Fruit fly (Drosophila melanogaster) Kc167 (cell line): ENCODE data around the gene CG32365.

Experiments used
- Myc ChIP-seq: fragments of >200 bp; optimal IDR thresholded peaks from 2 replicates; lab custom pipeline; 2017; ENCODE audit warnings: missing external identifiers
- Sin3A ChIP-seq: fragments of >200 bp; optimal IDR thresholded peaks from 2 replicates; lab custom pipeline; 2018; ENCODE audit warnings: missing external identifiers
- h ChIP-seq: fragments of >200 bp; optimal IDR thresholded peaks from 3 replicates; lab custom pipeline; 2018; ENCODE audit warnings: missing external identifiers
- insv ChIP-seq: fragments of >200 bp; optimal IDR thresholded peaks from 3 replicates; lab custom pipeline; 2018; ENCODE audit warnings: missing external identifiers
- psq ChIP-seq: fragments of >200 bp; optimal IDR thresholded peaks from 2 replicates; lab custom pipeline; 2017; ENCODE audit warnings: missing external identifiers
- ttk ChIP-seq: sonication (Bioruptor generic); optimal IDR thresholded peaks from 2 replicates; lab custom pipeline; 2017; ENCODE audit warnings: missing external identifiers

Gene CG32365

dm6 chr3L:7868581-7869236, at the start of gene CG32365:
TSS of gene CG32365 (plus strand) at chr3L:7869042.
- TF ChIP-seq Sin3A (lab: Kevin White, UChicago), result no peak
- no peak for TF ChIP-seq Myc
- no peak for TF ChIP-seq psq
- no peak for TF ChIP-seq h
- no peak for TF ChIP-seq ttk (lab: Kevin White, UChicago)
- no peak for TF ChIP-seq insv (lab: Kevin White, UChicago)

dm6 chr3L:7820236-7820635, 48.6 kb upstream of the CG32365 start:
- TF ChIP-seq ttk (lab: Kevin White, UChicago) (no peak), psq (no peak), Myc (no peak), insv (lab: Kevin White, UChicago) (no peak), Sin3A (lab: Kevin White, UChicago) (no peak), h (no peak)

dm6 chr3L:7821169-7821568, 47.7 kb upstream of the CG32365 start:
- TF ChIP-seq psq, result no peak
- no peak for TF ChIP-seq insv (lab: Kevin White, UChicago)
- no peak for TF ChIP-seq Myc
- TF ChIP-seq h, result no peak
- TF ChIP-seq ttk (lab: Kevin White, UChicago), result no peak
- no peak for TF ChIP-seq Sin3A (lab: Kevin White, UChicago)

- TF ChIP-seq psq (no peak), insv (lab: Kevin White, UChicago) (no peak), ttk (lab: Kevin White, UChicago) (no peak), h (no peak), Sin3A (lab: Kevin White, UChicago) (no peak), Myc (no peak)
These were observed 46.9 kb upstream of the CG32365 start for dm6 chr3L:7821615-7822574.

- TF ChIP-seq psq, result no peak
- no peak for TF ChIP-seq Sin3A (lab: Kevin White, UChicago)
- TF ChIP-seq insv (lab: Kevin White, UChicago), result no peak
- no peak for TF ChIP-seq h
- TF ChIP-seq ttk (lab: Kevin White, UChicago), result no peak
- TF ChIP-seq Myc, result no peak
These were observed 45.6 kb upstream of the CG32365 start for dm6 chr3L:7823198-7823597.

dm6 chr3L:7826187-7826586, 42.7 kb upstream of the CG32365 start:
- TF ChIP-seq Myc, result no peak
- no peak for TF ChIP-seq h

- no peak for TF ChIP-seq ttk (lab: Kevin White, UChicago)
- no peak for TF ChIP-seq Myc
- no peak for TF ChIP-seq psq
- TF ChIP-seq insv (lab: Kevin White, UChicago), result no peak
- TF ChIP-seq h, result no peak
- TF ChIP-seq Sin3A (lab: Kevin White, UChicago), result no peak
These were observed 42.1 kb upstream of the CG32365 start for dm6 chr3L:7826727-7827126.

- TF ChIP-seq Sin3A (lab: Kevin White, UChicago), result no peak
- no peak for TF ChIP-seq ttk (lab: Kevin White, UChicago)
- TF ChIP-seq h, result no peak
- no peak for TF ChIP-seq psq
- no peak for TF ChIP-seq insv (lab: Kevin White, UChicago)
- no peak for TF ChIP-seq Myc
These were observed 40.9 kb upstream of the CG32365 start for dm6 chr3L:7827841-7828501.

dm6 chr3L:7829609-7830008, 39.2 kb upstream of the CG32365 start:
- TF ChIP-seq insv (lab: Kevin White, UChicago), result no peak
- no peak for TF ChIP-seq h
- TF ChIP-seq Myc, result no peak
- TF ChIP-seq ttk (lab: Kevin White, UChicago), result no peak
- TF ChIP-seq Sin3A (lab: Kevin White, UChicago), result no peak
- TF ChIP-seq psq, result no peak

- TF ChIP-seq ttk (lab: Kevin White, UChicago) (no peak), psq (no peak), h (no peak), Myc (no peak), insv (lab: Kevin White, UChicago) (no peak), Sin3A (lab: Kevin White, UChicago) (no peak)
These were observed 38.0 kb upstream of the CG32365 start for dm6 chr3L:7830890-7831289.

dm6 chr3L:7831891-7832290, 37.0 kb upstream of the CG32365 start:
- TF ChIP-seq ttk (lab: Kevin White, UChicago), result no peak
- no peak for TF ChIP-seq psq
- no peak for TF ChIP-seq Myc

dm6 chr3L:7833278-7833677, 35.6 kb upstream of the CG32365 start:
- TF ChIP-seq h (no peak), Myc (no peak), ttk (lab: Kevin White, UChicago) (no peak), Sin3A (lab: Kevin White, UChicago) (no peak), insv (lab: Kevin White, UChicago) (no peak), psq (no peak)
